Worm (Caenorhabditis elegans): ENCODE measurements around the gene unc-22.

Gene unc-22

ce11 chrIV:12029722-12030182 is 18.9 kb upstream of the unc-22 start, which contains the start of gene T12G3.11 (continued):
- no peak for TF ChIP-seq C04F5.9 (tag; optimal IDR thresholded peaks at IDR 0.05)
- no peak for TF ChIP-seq fkh-10 (GFP tag; optimal IDR thresholded peaks at IDR 0.05)
- no peak for TF ChIP-seq pag-3 (tag; optimal IDR thresholded peaks at IDR 0.05; ENCODE audit: borderline replicate concordance, insufficient read depth)
- peak; percentile 48 for TF ChIP-seq lin-14 (GFP tag; optimal IDR thresholded peaks at IDR 0.05)
- no peak for TF ChIP-seq nhr-76 (tag; optimal IDR thresholded peaks at IDR 0.05)
- TF ChIP-seq ztf-11 (tag; optimal IDR thresholded peaks at IDR 0.05), result no peak
- TF ChIP-seq fos-1 (tag; optimal IDR thresholded peaks at IDR 0.05), result no peak
- no peak for TF ChIP-seq grh-1 (GFP tag; IDR thresholded peaks at IDR 0.05)
- TF ChIP-seq skn-1 (tag; optimal IDR thresholded peaks at IDR 0.05), result peak; percentile 31
- peak; percentile 38 for TF ChIP-seq rnt-1 (tag; optimal IDR thresholded peaks at IDR 0.05)
- peak; percentile 56 to 66 for TF ChIP-seq efl-1 (optimal IDR thresholded peaks at IDR 0.05)
- TF ChIP-seq efl-1 (GFP tag; optimal IDR thresholded peaks at IDR 0.05 in 1 of 2), result peak; percentile 67 to 93
- no peak for TF ChIP-seq pax-3 (tag; optimal IDR thresholded peaks at IDR 0.05)
- TF ChIP-seq nhr-20 (tag; optimal IDR thresholded peaks at IDR 0.05), result peak; percentile 62
- TF ChIP-seq zag-1 (tag; optimal IDR thresholded peaks at IDR 0.05), result no peak
- peak; percentile 49 to 55 for TF ChIP-seq lin-35 (GFP tag; optimal IDR thresholded peaks at IDR 0.05)
- TF ChIP-seq nhr-12 (tag; optimal IDR thresholded peaks at IDR 0.05), result no peak
- peak; percentile 86 for TF ChIP-seq F16B12.6 (tag; optimal IDR thresholded peaks at IDR 0.05)
- TF ChIP-seq zip-4 (GFP tag; optimal IDR thresholded peaks at IDR 0.05), result no peak
- no peak for TF ChIP-seq unc-62 (GFP tag; optimal IDR thresholded peaks at IDR 0.05)
- no peak for TF ChIP-seq ces-1 (GFP tag; optimal IDR thresholded peaks at IDR 0.05)
- no peak for TF ChIP-seq ceh-88 (GFP tag; IDR thresholded peaks at IDR 0.05)
- no peak for TF ChIP-seq nhr-84 (tag; optimal IDR thresholded peaks at IDR 0.05)
- TF ChIP-seq efl-3 (GFP tag; optimal IDR thresholded peaks at IDR 0.05), result no peak
- TF ChIP-seq pqm-1 (tag; optimal IDR thresholded peaks at IDR 0.05), result no peak
- TF ChIP-seq jun-1 (tag; optimal IDR thresholded peaks at IDR 0.05), result no peak
- TF ChIP-seq unc-98 (GFP tag; IDR thresholded peaks at IDR 0.05), result no peak
- TF ChIP-seq ceh-82 (tag; optimal IDR thresholded peaks at IDR 0.05), result peak in 2 of 3 experiments; percentile 7 to 20
- TF ChIP-seq elt-3 (tag; optimal IDR thresholded peaks at IDR 0.05), result peak in 1 of 6 experiments; percentile 19
- no peak for TF ChIP-seq aha-1 (tag; optimal IDR thresholded peaks at IDR 0.05)
- TF ChIP-seq nhr-28 (tag; optimal IDR thresholded peaks at IDR 0.05), result no peak
- peak; percentile 57 for TF ChIP-seq xbp-1 (tag; optimal IDR thresholded peaks at IDR 0.05)
- no peak for TF ChIP-seq ceh-8 (GFP tag; optimal IDR thresholded peaks at IDR 0.05)
- no peak for TF ChIP-seq mep-1 (tag; optimal IDR thresholded peaks at IDR 0.05)
- TF ChIP-seq hpl-2 (GFP tag; optimal IDR thresholded peaks at IDR 0.05), result no peak
- TF ChIP-seq ceh-90 (tag; optimal IDR thresholded peaks at IDR 0.05), result no peak
- TF ChIP-seq blmp-1 (tag; optimal IDR thresholded peaks at IDR 0.05), result no peak
- no peak for TF ChIP-seq sup-37 (GFP tag; optimal IDR thresholded peaks at IDR 0.05)
- no peak for TF ChIP-seq nhr-85 (tag)
- no peak for TF ChIP-seq nhr-11 (tag; optimal IDR thresholded peaks at IDR 0.05)
- TF ChIP-seq tbx-2 (tag; optimal IDR thresholded peaks at IDR 0.05), result peak; percentile 49
- no peak for TF ChIP-seq ceh-63 (GFP tag; optimal IDR thresholded peaks at IDR 0.05)
- no peak for TF ChIP-seq Y116A8C.19 (tag; optimal IDR thresholded peaks at IDR 0.05; ENCODE audit: borderline replicate concordance)
- TF ChIP-seq dsc-1 (tag; optimal IDR thresholded peaks at IDR 0.05), result peak; percentile 29
- no peak for TF ChIP-seq ama-1 (optimal IDR thresholded peaks at IDR 0.05)
- no peak for TF ChIP-seq snpc-4 (tag; optimal IDR thresholded peaks at IDR 0.05)
- TF ChIP-seq egl-13 (tag; optimal IDR thresholded peaks at IDR 0.05), result no peak
- peak; percentile 75 for TF ChIP-seq snu-23 (GFP tag; optimal IDR thresholded peaks at IDR 0.05)
- no peak for TF ChIP-seq hlh-4 (tag; optimal IDR thresholded peaks at IDR 0.05)
- no peak for TF ChIP-seq unc-130 (tag; optimal IDR thresholded peaks at IDR 0.05)
- peak; percentile 62 for TF ChIP-seq nhr-47 (tag; optimal IDR thresholded peaks at IDR 0.05)
